Worm (Caenorhabditis elegans) whole organism, mixed stage, embryonic: ENCODE data around the gene col-74.

Experiments
- M03D4.4 ChIP-seq: sonication (generic microtip); optimal IDR thresholded peaks from 2 replicates; lab custom pipeline; 2017; ENCODE audit warnings: mild to moderate bottlenecking, missing genetic modification characterization, missing compliant biosample characterization
- bed-3 ChIP-seq: fragments of 200-800 bp; sonication (Bioruptor generic); optimal IDR thresholded peaks from 3 replicates; lab custom pipeline; 2018; ENCODE audit warnings: mild to moderate bottlenecking, missing genetic modification characterization, moderate library complexity, missing compliant biosample characterization
- blmp-1 ChIP-seq: fragments of 150-350 bp; optimal IDR thresholded peaks from 2 replicates; lab custom pipeline; 2014; ENCODE audit warnings: missing biosample characterization, missing genetic modification characterization
- ceh-39 ChIP-seq: fragments of 150-350 bp; optimal IDR thresholded peaks from 2 replicates; lab custom pipeline; 2014; ENCODE audit warnings: missing biosample characterization, missing genetic modification characterization
- ceh-43 ChIP-seq: fragments of 200-800 bp; sonication (Bioruptor generic); optimal IDR thresholded peaks from 2 replicates; lab custom pipeline; 2018; ENCODE audit warnings: mild to moderate bottlenecking, missing genetic modification characterization, moderate library complexity, missing compliant biosample characterization
- ces-1 ChIP-seq: fragments of 150-350 bp; optimal IDR thresholded peaks from 2 replicates; lab custom pipeline; 2014; ENCODE audit warnings: missing biosample characterization, missing genetic modification reagents, missing genetic modification characterization
- cnd-1 ChIP-seq: fragments of 200-800 bp; sonication (Bioruptor generic); optimal IDR thresholded peaks from 2 replicates; lab custom pipeline; 2018; ENCODE audit warnings: mild to moderate bottlenecking, missing genetic modification characterization, missing compliant biosample characterization
- drap-1 ChIP-seq: fragments of 200-800 bp; sonication (Bioruptor generic); optimal IDR thresholded peaks from 3 replicates; lab custom pipeline; 2018; ENCODE audit warnings: mild to moderate bottlenecking, missing genetic modification characterization, missing compliant biosample characterization
- elt-1 ChIP-seq: sonication (generic microtip); optimal IDR thresholded peaks from 2 replicates; lab custom pipeline; 2017; ENCODE audit warnings: missing genetic modification characterization, mild to moderate bottlenecking, missing compliant biosample characterization, antibody characterized with exemption, moderate library complexity, borderline replicate concordance; ENCODE audit not compliant: insufficient read depth
- flh-1 ChIP-seq: fragments of 200-800 bp; sonication (Bioruptor generic); optimal IDR thresholded peaks from 2 replicates; lab custom pipeline; 2018; ENCODE audit warnings: mild to moderate bottlenecking, missing genetic modification characterization, moderate library complexity, missing compliant biosample characterization
- lin-32 ChIP-seq: fragments of 200-800 bp; sonication (Bioruptor generic); optimal IDR thresholded peaks from 2 replicates; lab custom pipeline; 2018; ENCODE audit warnings: mild to moderate bottlenecking, missing genetic modification characterization, missing compliant biosample characterization
- lsy-2 ChIP-seq: fragments of 150-350 bp; optimal IDR thresholded peaks from 2 replicates; lab custom pipeline; 2014; ENCODE audit warnings: missing biosample characterization, missing genetic modification characterization
- mab-5 ChIP-seq: fragments of 150-350 bp; optimal IDR thresholded peaks from 2 replicates; lab custom pipeline; 2014; ENCODE audit warnings: missing biosample characterization, missing genetic modification characterization
- mep-1 ChIP-seq: fragments of 150-350 bp; optimal IDR thresholded peaks from 2 replicates; lab custom pipeline; 2017; ENCODE audit warnings: missing biosample characterization, missing genetic modification reagents, missing genetic modification characterization, inconsistent platforms
- mls-2 ChIP-seq: sonication (generic microtip); optimal IDR thresholded peaks from 2 replicates; lab custom pipeline; 2016; ENCODE audit warnings: mild to moderate bottlenecking, missing genetic modification characterization, moderate library complexity, missing compliant biosample characterization
- nhr-12 ChIP-seq: fragments of 150-350 bp; optimal IDR thresholded peaks from 2 replicates; lab custom pipeline; 2014; ENCODE audit warnings: missing biosample characterization, missing genetic modification characterization
- nhr-2 ChIP-seq: fragments of 150-350 bp; optimal IDR thresholded peaks from 2 replicates; lab custom pipeline; 2014; ENCODE audit warnings: missing biosample characterization, missing genetic modification characterization
- nhr-237 ChIP-seq: fragments of 150-350 bp; optimal IDR thresholded peaks from 2 replicates; lab custom pipeline; 2014; ENCODE audit warnings: missing biosample characterization, missing genetic modification characterization
- nhr-28 ChIP-seq: fragments of 150-350 bp; optimal IDR thresholded peaks from 2 replicates; lab custom pipeline; 2014; ENCODE audit warnings: missing biosample characterization, missing genetic modification characterization
- nhr-76 ChIP-seq: sonication (generic microtip); optimal IDR thresholded peaks from 2 replicates; lab custom pipeline; 2017; ENCODE audit warnings: missing biosample characterization, missing genetic modification characterization
- pha-4 ChIP-seq: fragments of 150-350 bp; optimal IDR thresholded peaks from 2 replicates; lab custom pipeline; 2018; ENCODE audit warnings: missing biosample characterization, missing genetic modification reagents, missing genetic modification characterization
- snpc-4 ChIP-seq: fragments of 150-350 bp; optimal IDR thresholded peaks from 2 replicates; lab custom pipeline; 2014; ENCODE audit warnings: missing biosample characterization, missing genetic modification characterization
- sptf-1 ChIP-seq: sonication (generic microtip); optimal IDR thresholded peaks from 2 replicates; lab custom pipeline; 2017; ENCODE audit warnings: mild to moderate bottlenecking, missing genetic modification characterization, moderate library complexity, missing compliant biosample characterization
- tbx-8 ChIP-seq: fragments of 200-800 bp; sonication (Bioruptor generic); optimal IDR thresholded peaks from 2 replicates; lab custom pipeline; 2018; ENCODE audit warnings: mild to moderate bottlenecking, missing genetic modification characterization, moderate library complexity, missing compliant biosample characterization
- unc-120 ChIP-seq: sonication (generic microtip); optimal IDR thresholded peaks from 2 replicates; lab custom pipeline; 2017; ENCODE audit warnings: missing genetic modification characterization, missing compliant biosample characterization; ENCODE audit not compliant: poor library complexity, severe bottlenecking
- unc-62 ChIP-seq: fragments of 150-350 bp; optimal IDR thresholded peaks from 2 replicates; lab custom pipeline; 2014; ENCODE audit warnings: missing biosample characterization, missing genetic modification reagents, missing genetic modification characterization
- zip-8 ChIP-seq: fragments of 150-350 bp; optimal IDR thresholded peaks from 2 replicates; lab custom pipeline; 2014; ENCODE audit warnings: missing biosample characterization, missing genetic modification characterization
- ztf-11 ChIP-seq: fragments of 150-350 bp; optimal IDR thresholded peaks from 2 replicates; lab custom pipeline; 2014; ENCODE audit warnings: missing biosample characterization, missing genetic modification characterization

The col-74 gene

DNA sequence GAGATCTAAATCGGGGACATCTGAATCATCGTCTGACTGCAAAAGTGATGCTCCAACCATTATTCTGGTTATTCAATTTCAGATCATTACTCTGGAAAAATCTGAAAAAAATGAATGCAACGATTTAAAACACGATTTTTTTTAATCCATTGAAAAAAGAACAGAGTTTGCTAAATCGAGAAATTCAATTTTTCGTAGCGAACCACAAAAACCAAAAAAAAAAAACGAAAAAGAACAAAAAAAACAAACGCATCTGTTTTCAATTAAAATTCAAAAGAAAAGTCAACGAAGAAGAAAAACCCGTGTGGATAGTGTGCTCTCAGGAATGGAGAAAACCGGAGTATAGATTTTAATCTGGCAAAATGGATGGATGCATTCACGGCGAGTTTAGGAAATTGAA, 28.1 kb downstream of the col-74 start, which contains the start of gene F55C12.4:
TSS of gene F55C12.4 (minus strand) at position 101 of the 400 bp plus-strand sequence.
- no peak for TF ChIP-seq lin-32 (GFP tag; lab: Kevin White, UChicago)
- TF ChIP-seq blmp-1 (tag; lab: Kevin White, UChicago): no peak
- no peak for TF ChIP-seq nhr-2 (tag; lab: Kevin White, UChicago)
- no peak for TF ChIP-seq nhr-28 (tag; lab: Kevin White, UChicago)
- TF ChIP-seq snpc-4 (tag; lab: Kevin White, UChicago): no peak
- TF ChIP-seq drap-1 (GFP tag; lab: Kevin White, UChicago): no peak
- TF ChIP-seq nhr-12 (tag; lab: Kevin White, UChicago): no peak
- no peak for TF ChIP-seq ceh-39 (tag; lab: Kevin White, UChicago)
- no peak for TF ChIP-seq ceh-43 (GFP tag; lab: Kevin White, UChicago)
- TF ChIP-seq mab-5: no peak

DNA sequence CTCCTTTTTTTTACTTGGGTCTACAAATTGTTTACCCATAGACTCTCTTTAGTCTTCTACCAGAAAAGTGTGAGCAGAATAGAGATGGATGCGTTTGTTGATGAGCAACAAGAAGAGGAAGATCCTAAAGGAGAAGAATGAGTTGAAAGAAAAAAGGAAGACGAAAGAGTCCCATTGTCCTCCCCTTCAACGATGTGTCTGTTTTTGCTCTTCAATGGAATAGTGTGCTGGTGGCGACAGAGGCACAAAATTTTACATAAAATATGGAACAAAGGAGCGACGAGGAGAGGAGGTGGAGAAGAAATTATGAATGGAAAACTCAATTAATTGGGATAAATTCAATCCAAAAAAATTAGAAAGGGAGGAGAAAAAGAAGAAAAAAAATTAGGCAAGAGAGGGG, 30.4 kb downstream of the col-74 start:
- TF ChIP-seq nhr-28 (tag; lab: Kevin White, UChicago) (no peak), lsy-2 (tag; lab: Kevin White, UChicago) (no peak), bed-3 (GFP tag; lab: Kevin White, UChicago) (no peak), blmp-1 (tag; lab: Kevin White, UChicago) (no peak)

DNA sequence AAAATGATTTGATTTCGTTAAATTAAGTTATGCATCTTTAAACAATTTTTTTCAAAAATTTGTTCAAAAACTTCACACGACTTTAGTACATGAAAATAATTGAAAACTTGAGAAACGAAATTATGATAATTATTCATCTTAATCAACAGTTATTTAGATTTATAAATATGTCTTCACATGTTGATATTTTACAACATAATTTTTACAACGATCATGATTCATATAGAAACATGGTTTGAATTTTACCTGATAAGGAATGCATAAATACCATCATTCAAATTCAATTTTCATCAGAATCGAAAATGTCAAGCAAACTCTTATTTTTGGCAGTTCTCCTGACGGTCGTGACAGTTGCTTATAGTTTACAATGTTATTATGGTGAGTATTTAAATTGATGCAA, 33.7 kb downstream of the col-74 start, which contains the start of gene tag-234:
TSS of gene tag-234 (plus strand) at position 301 of the 400 bp plus-strand sequence.
- no peak for TF ChIP-seq nhr-237 (tag; lab: Kevin White, UChicago)
- no peak for TF ChIP-seq cnd-1 (tag; lab: Kevin White, UChicago)
- no peak for TF ChIP-seq nhr-12 (tag; lab: Kevin White, UChicago)
- no peak for TF ChIP-seq elt-1 (tag; lab: Kevin White, UChicago)
- no peak for TF ChIP-seq ceh-43 (GFP tag; lab: Kevin White, UChicago)
- TF ChIP-seq blmp-1 (tag; lab: Kevin White, UChicago): no peak
- no peak for TF ChIP-seq drap-1 (GFP tag; lab: Kevin White, UChicago)
- TF ChIP-seq, all 35 proteins: peak for 0

DNA sequence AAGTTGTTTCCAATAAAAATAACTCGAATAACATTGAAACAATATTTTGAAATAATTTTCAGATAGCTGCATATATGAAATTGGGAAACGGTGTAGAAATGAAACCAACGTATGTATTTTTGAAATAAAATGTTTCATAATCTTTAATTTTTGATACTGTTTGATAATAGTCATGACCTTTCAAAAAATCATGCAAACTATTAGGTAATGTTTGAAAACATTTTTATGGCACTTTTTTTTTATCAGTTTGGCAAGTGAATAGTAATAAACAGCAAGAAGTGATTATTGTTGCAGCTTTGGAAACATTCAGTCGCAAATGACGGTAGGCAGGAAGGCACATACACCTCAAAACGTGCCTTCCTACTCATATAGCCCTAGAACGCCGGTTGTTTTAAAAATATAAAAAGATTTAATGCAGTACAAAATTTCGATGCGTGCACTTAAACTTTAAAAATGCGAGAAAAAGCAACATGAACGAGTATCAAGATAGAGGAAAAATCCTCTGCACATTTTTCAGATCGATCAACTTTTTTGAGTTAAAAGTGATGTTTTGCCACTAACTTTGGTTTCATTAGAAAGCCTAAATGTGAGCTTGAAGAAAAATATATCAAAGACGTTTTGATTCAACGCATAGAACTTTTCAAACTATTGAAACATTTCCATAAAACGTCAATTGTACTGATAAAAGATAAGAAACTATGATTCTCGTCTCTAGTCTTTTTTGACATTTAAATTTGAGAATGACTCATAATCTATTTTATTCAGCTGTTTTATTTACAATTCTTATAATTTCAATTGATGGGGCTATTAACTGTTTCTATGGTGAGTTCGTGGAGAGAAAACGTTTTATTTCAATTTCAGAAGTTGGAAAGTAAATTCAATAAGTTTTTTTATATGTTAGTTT, 35.5 kb downstream of the col-74 start, which contains the start of gene F55C12.19:
TSS of gene F55C12.19 (plus strand) at position 735 of the 904 bp plus-strand sequence.
- TF ChIP-seq blmp-1 (tag; lab: Kevin White, UChicago) (no peak), nhr-76 (tag; lab: Kevin White, UChicago) (no peak), flh-1 (GFP tag; lab: Kevin White, UChicago) (no peak), nhr-12 (tag; lab: Kevin White, UChicago) (no peak), mep-1 (tag; lab: Kevin White, UChicago) (no peak), elt-1 (tag; lab: Kevin White, UChicago) (no peak), tbx-8 (GFP tag; lab: Kevin White, UChicago) (no peak), ztf-11 (tag; lab: Kevin White, UChicago) (no peak), ces-1 (no peak), M03D4.4 (no peak), mls-2 (no peak), mab-5 (no peak)

- TF ChIP-seq unc-62: no peak
- no peak for TF ChIP-seq lsy-2 (tag; lab: Kevin White, UChicago)
- no peak for TF ChIP-seq nhr-237 (tag; lab: Kevin White, UChicago)
- no peak for TF ChIP-seq blmp-1 (tag; lab: Kevin White, UChicago)
- no peak for TF ChIP-seq ces-1
- TF ChIP-seq mep-1 (tag; lab: Kevin White, UChicago): no peak
- no peak for TF ChIP-seq mab-5
- no peak for TF ChIP-seq M03D4.4
- no peak for TF ChIP-seq ztf-11 (tag; lab: Kevin White, UChicago)
- TF ChIP-seq sptf-1 (tag; lab: Kevin White, UChicago): no peak
- no peak for TF ChIP-seq pha-4
- no peak for TF ChIP-seq flh-1 (GFP tag; lab: Kevin White, UChicago)
- TF ChIP-seq unc-120 (tag; lab: Kevin White, UChicago): no peak
- no peak for TF ChIP-seq mls-2
- no peak for TF ChIP-seq cnd-1 (tag; lab: Kevin White, UChicago)
- no peak for TF ChIP-seq zip-8
These were observed 36.7 kb downstream of the col-74 start for ce11 chrII:5866920-5867319.
